Worm (Caenorhabditis elegans) whole organism, young adult: ENCODE measurements around the gene mig-10.

Experiments used
- B0019.2 ChIP-seq: fragments of 200-800 bp; sonication (Bioruptor generic); conservative IDR thresholded peaks from 2 replicates; pipeline ENCODE4 v1.3.6; 2022; ENCODE audit warnings: missing genetic modification reagents, missing genetic modification characterization, missing compliant biosample characterization
- B0035.1 ChIP-seq: sonication (generic microtip); optimal IDR thresholded peaks from 2 replicates; lab custom pipeline; 2016; ENCODE audit warnings: missing genetic modification characterization, mild to moderate bottlenecking, missing compliant biosample characterization, missing genotype, missing genetic modification reagents
- C06A6.2 ChIP-seq: fragments of 200-800 bp; sonication (Bioruptor generic); conservative IDR thresholded peaks from 2 replicates; pipeline ENCODE4 v1.3.6; 2022; ENCODE audit warnings: missing genetic modification characterization, missing compliant biosample characterization
- F10E7.11 ChIP-seq: sonication (generic microtip); optimal IDR thresholded peaks from 2 replicates; lab custom pipeline; 2017; ENCODE audit warnings: mild to moderate bottlenecking, missing genetic modification characterization, moderate library complexity, missing compliant biosample characterization
- F23B12.7 ChIP-seq: sonication (generic microtip); optimal IDR thresholded peaks from 2 replicates; lab custom pipeline; 2017; ENCODE audit warnings: missing genetic modification characterization, mild to moderate bottlenecking, missing compliant biosample characterization, antibody characterized with exemption, moderate library complexity; ENCODE audit not compliant: insufficient read depth
- F33H1.4 ChIP-seq: fragments of 200-800 bp; sonication (Bioruptor generic); IDR thresholded peaks from 2 replicates; pipeline ENCODE4 v1.3.6; 2022; ENCODE audit warnings: missing genetic modification reagents, missing genetic modification characterization, missing compliant biosample characterization
- F49E8.2 ChIP-seq: sonication (generic microtip); optimal IDR thresholded peaks from 3 replicates; lab custom pipeline; 2017; ENCODE audit warnings: missing genetic modification characterization, mild to moderate bottlenecking, missing compliant biosample characterization, antibody characterized with exemption, moderate library complexity; ENCODE audit not compliant: insufficient read depth
- Y53F4B.3 ChIP-seq: fragments of 200-800 bp; sonication (Bioruptor generic); IDR thresholded peaks from 2 replicates; pipeline ENCODE4 v1.3.6; 2022; ENCODE audit warnings: missing genetic modification reagents, missing genetic modification characterization, missing compliant biosample characterization
- Y53G8AR.9 ChIP-seq: fragments of 200-800 bp; sonication (Bioruptor generic); conservative IDR thresholded peaks from 2 replicates; pipeline ENCODE4 v1.3.6; 2022; ENCODE audit warnings: missing genetic modification reagents, missing genetic modification characterization, missing compliant biosample characterization
- ama-1 ChIP-seq, 3 experiments: fragments of 150-350 bp in 1 of 3; sonication (generic microtip) in 2 of 3; optimal IDR thresholded peaks; 2 replicates each; lab custom pipeline; 2014 to 2018; ENCODE audit warnings: missing biosample characterization in 2 of 3, missing genetic modification characterization in 2 of 3, missing genetic modification reagents in 2 of 3
- aptf-2 ChIP-seq: fragments of 200-800 bp; sonication (Bioruptor generic); conservative IDR thresholded peaks from 2 replicates; pipeline ENCODE4 v1.3.6; 2022; ENCODE audit warnings: missing genetic modification reagents, missing genetic modification characterization, missing compliant biosample characterization
- atf-7 ChIP-seq: sonication (generic microtip); optimal IDR thresholded peaks from 2 replicates; lab custom pipeline; 2017; ENCODE audit warnings: mild to moderate bottlenecking, missing genetic modification characterization, missing compliant biosample characterization
- athp-1 ChIP-seq: sonication (generic microtip); optimal IDR thresholded peaks from 2 replicates; lab custom pipeline; 2017; ENCODE audit warnings: mild to moderate bottlenecking, missing genetic modification characterization, missing compliant biosample characterization
- bed-1 ChIP-seq: fragments of 200-800 bp; sonication (Bioruptor generic); IDR thresholded peaks from 2 replicates; pipeline ENCODE4 v1.3.6; 2022; ENCODE audit warnings: missing genetic modification reagents, missing genetic modification characterization, missing compliant biosample characterization
- ceh-100 ChIP-seq: fragments of 200-800 bp; sonication (Bioruptor generic); IDR thresholded peaks from 2 replicates; pipeline ENCODE4 v1.3.6; 2022; ENCODE audit warnings: missing genetic modification reagents, missing genetic modification characterization, missing compliant biosample characterization
- dpl-1 ChIP-seq: fragments of 150-350 bp; optimal IDR thresholded peaks from 2 replicates; lab custom pipeline; 2014; ENCODE audit warnings: missing biosample characterization, missing genetic modification reagents, missing genetic modification characterization
- egrh-3 ChIP-seq: fragments of 200-800 bp; sonication (Bioruptor generic); IDR thresholded peaks from 2 replicates; pipeline ENCODE4 v1.3.6; 2022; ENCODE audit warnings: missing genetic modification reagents, missing genetic modification characterization, missing compliant biosample characterization
- ekl-4 ChIP-seq: fragments of 200-800 bp; sonication (Bioruptor generic); IDR thresholded peaks from 2 replicates; pipeline ENCODE4 v1.3.6; 2022; ENCODE audit warnings: missing genetic modification reagents, missing genetic modification characterization, missing compliant biosample characterization
- ets-4 ChIP-seq: fragments of 200-800 bp; sonication (Bioruptor generic); optimal IDR thresholded peaks from 2 replicates; lab custom pipeline; 2018; ENCODE audit warnings: mild to moderate bottlenecking, missing genetic modification characterization, missing compliant biosample characterization
- hlh-12 ChIP-seq: sonication (generic microtip); optimal IDR thresholded peaks from 2 replicates; lab custom pipeline; 2016; ENCODE audit warnings: missing genetic modification characterization, missing compliant biosample characterization
- hsf-1 ChIP-seq: fragments of 200-800 bp; sonication (Bioruptor generic); IDR thresholded peaks from 2 replicates; pipeline ENCODE4 v1.3.6; 2022; ENCODE audit warnings: missing genetic modification reagents, missing genetic modification characterization, missing compliant biosample characterization
- lag-1 ChIP-seq: fragments of 200-800 bp; sonication (Bioruptor generic); IDR thresholded peaks from 2 replicates; pipeline ENCODE4 v1.3.6; 2022; ENCODE audit warnings: missing genetic modification reagents, missing genetic modification characterization, missing compliant biosample characterization
- let-607 ChIP-seq, 2 experiments: fragments of 200-800 bp in 1 of 2; sonication (Bioruptor generic) in 1 of 2; sonication (generic microtip) in 1 of 2; optimal IDR thresholded peaks; 2 replicates each; lab custom pipeline; 2016 to 2018; ENCODE audit warnings: mild to moderate bottlenecking in 2 of 2, missing compliant biosample characterization in 2 of 2, missing genetic modification characterization in 2 of 2, moderate library complexity in 2 of 2, missing genotype in 1 of 2
- lin-35 ChIP-seq, 3 experiments: fragments of 150-350 bp in 2 of 3; sonication (generic microtip) in 1 of 3; optimal IDR thresholded peaks; 2 replicates each; lab custom pipeline; 2014 to 2018; ENCODE audit warnings: missing biosample characterization in 3 of 3, missing genetic modification characterization in 3 of 3, missing genetic modification reagents in 3 of 3
- lir-1 ChIP-seq: fragments of 200-800 bp; sonication (Bioruptor generic); conservative IDR thresholded peaks from 2 replicates; pipeline ENCODE4 v1.3.6; 2022; ENCODE audit warnings: missing genetic modification reagents, missing genetic modification characterization, missing compliant biosample characterization
- madf-10 ChIP-seq: sonication (generic microtip); optimal IDR thresholded peaks from 2 replicates; lab custom pipeline; 2016; ENCODE audit warnings: mild to moderate bottlenecking, missing genetic modification characterization, missing compliant biosample characterization
- madf-3 ChIP-seq: fragments of 200-800 bp; sonication (Bioruptor generic); IDR thresholded peaks from 2 replicates; pipeline ENCODE4 v1.3.6; 2022; ENCODE audit warnings: missing genetic modification reagents, missing genetic modification characterization, missing compliant biosample characterization
- madf-8 ChIP-seq: fragments of 200-800 bp; sonication (Bioruptor generic); conservative IDR thresholded peaks from 2 replicates; pipeline ENCODE4 v1.3.6; 2022; ENCODE audit warnings: missing genetic modification reagents, missing genetic modification characterization, missing compliant biosample characterization
- mel-28 ChIP-seq: sonication (generic microtip); optimal IDR thresholded peaks from 2 replicates; lab custom pipeline; 2016; ENCODE audit warnings: borderline replicate concordance, mild to moderate bottlenecking, missing genetic modification characterization, missing compliant biosample characterization
- nfya-1 ChIP-seq: sonication (generic microtip); optimal IDR thresholded peaks from 2 replicates; lab custom pipeline; 2017; ENCODE audit warnings: antibody characterized with exemption, missing compliant biosample characterization, missing genetic modification characterization, borderline replicate concordance; ENCODE audit not compliant: insufficient read depth
- nfyb-1 ChIP-seq: fragments of 200-800 bp; sonication (Bioruptor generic); IDR thresholded peaks from 2 replicates; pipeline ENCODE4 v1.3.6; 2022; ENCODE audit warnings: missing genetic modification reagents, missing genetic modification characterization, missing compliant biosample characterization
- nhr-120 ChIP-seq: fragments of 200-800 bp; sonication (Bioruptor generic); IDR thresholded peaks from 2 replicates; pipeline ENCODE4 v1.3.6; 2022; ENCODE audit warnings: missing genetic modification characterization, missing compliant biosample characterization
- nhr-27 ChIP-seq: fragments of 200-800 bp; sonication (Bioruptor generic); optimal IDR thresholded peaks from 2 replicates; lab custom pipeline; 2018; ENCODE audit warnings: mild to moderate bottlenecking, missing genetic modification characterization, moderate library complexity, missing compliant biosample characterization
- nhr-80 ChIP-seq: sonication (generic microtip); optimal IDR thresholded peaks from 2 replicates; lab custom pipeline; 2016; ENCODE audit warnings: missing genetic modification characterization, missing compliant biosample characterization
- pbrm-1 ChIP-seq: fragments of 200-800 bp; sonication (Bioruptor generic); IDR thresholded peaks from 2 replicates; pipeline ENCODE4 v1.3.6; 2022; ENCODE audit warnings: missing genetic modification reagents, missing genetic modification characterization, missing compliant biosample characterization
- pha-4 ChIP-seq: fragments of 150-350 bp; sonication (generic microtip); optimal IDR thresholded peaks from 2 replicates; lab custom pipeline; 2014; ENCODE audit warnings: missing biosample characterization, missing genetic modification reagents, missing genetic modification characterization
- rcor-1 ChIP-seq: fragments of 200-800 bp; sonication (Bioruptor generic); IDR thresholded peaks from 2 replicates; pipeline ENCODE4 v1.3.6; 2022; ENCODE audit warnings: missing genetic modification reagents, missing genetic modification characterization, missing compliant biosample characterization
- rec-8 ChIP-seq, 2 experiments: sonication (generic microtip); optimal IDR thresholded peaks; 2 replicates each; lab custom pipeline; 2016; ENCODE audit warnings: mild to moderate bottlenecking in 2 of 2, missing genetic modification characterization in 2 of 2, missing genetic modification reagents in 2 of 2, missing genotype in 2 of 2, missing biosample characterization in 1 of 2, missing compliant biosample characterization in 1 of 2, moderate library complexity in 1 of 2
- zfh-2 ChIP-seq: fragments of 200-800 bp; sonication (Bioruptor generic); conservative IDR thresholded peaks from 2 replicates; pipeline ENCODE4 v1.3.6; 2022; ENCODE audit warnings: missing genetic modification reagents, missing genetic modification characterization, missing compliant biosample characterization
- ztf-18 ChIP-seq: sonication (generic microtip); optimal IDR thresholded peaks from 2 replicates; lab custom pipeline; 2016; ENCODE audit warnings: missing genotype, mild to moderate bottlenecking, missing genetic modification characterization, missing compliant biosample characterization

mig-10 gene

ce11 chrIII:8307356-8307755, 28.5 kb downstream of the mig-10 start, which contains the start of the genes F10E9.7 and F10E9.5 (continued):
- TF ChIP-seq madf-3 (GFP tag; lab: Robert Waterston, UW) (peak; percentile 78; the same call in 1 of the 2 replicates), lag-1 (GFP tag; lab: Robert Waterston, UW) (no peak), ceh-100 (peak; percentile 69), B0019.2 (peak; percentile 73), madf-10 (tag; lab: Kevin White, UChicago) (peak; percentile 83), lin-35 (GFP tag; optimal IDR thresholded peaks at IDR 0.05; lab: Kevin White, UChicago) (peak in 1 of 3 experiments; percentile 83), pha-4 (tag; lab: Kevin White, UChicago) (no peak), Y53F4B.3 (GFP tag; lab: Robert Waterston, UW) (no peak), lir-1 (peak; percentile 75; the same call in 1 of the 2 replicates), madf-8 (peak; percentile 52), aptf-2 (GFP tag; lab: Robert Waterston, UW) (peak; percentile 84), nhr-120 (no peak), rcor-1 (peak; percentile 72), ama-1 (optimal IDR thresholded peaks at IDR 0.05; lab: Kevin White, UChicago) (no peak), ama-1 (GFP tag; optimal IDR thresholded peaks at IDR 0.05; lab: Kevin White, UChicago) (no peak), atf-7 (tag; lab: Kevin White, UChicago) (peak; percentile 76), ekl-4 (GFP tag; lab: Robert Waterston, UW) (no peak; the same call in 1 of the 2 replicates), rec-8 (tag; optimal IDR thresholded peaks at IDR 0.05; lab: Kevin White, UChicago) (peak; percentile 14 to 92), C06A6.2 (GFP tag; lab: Robert Waterston, UW) (no peak), bed-1 (GFP tag; lab: Robert Waterston, UW) (no peak), F23B12.7 (tag; lab: Kevin White, UChicago) (peak; percentile 67), athp-1 (tag; lab: Kevin White, UChicago) (peak; percentile 37), F49E8.2 (tag; lab: Kevin White, UChicago) (no peak), Y53G8AR.9 (0 out of 2 replicates have a peak, but pooled peaks have one; percentile 40), B0035.1 (tag; lab: Kevin White, UChicago) (peak; percentile 45), zfh-2 (no peak), pbrm-1 (GFP tag; lab: Robert Waterston, UW) (no peak), dpl-1 (GFP tag; lab: Kevin White, UChicago) (peak; percentile 65), let-607 (tag; optimal IDR thresholded peaks at IDR 0.05; lab: Kevin White, UChicago) (peak in 1 of 2 experiments; percentile 82), F10E7.11 (tag; lab: Kevin White, UChicago) (peak; percentile 76)
- TF ChIP-seq, all 124 proteins: peak for 64

ce11 chrIII:8308238-8308637, 29.3 kb downstream of the mig-10 start, which contains the start of gene F10E9.4:
F10E9.4 (plus strand) TSS chrIII:8308538.
- TF ChIP-seq nhr-27 (tag; lab: Kevin White, UChicago) (no peak), nhr-80 (tag; lab: Kevin White, UChicago) (no peak), egrh-3 (GFP tag; lab: Robert Waterston, UW) (no peak), rcor-1 (no peak), ztf-18 (tag; lab: Kevin White, UChicago) (no peak), nfya-1 (no peak), F33H1.4 (no peak), hlh-12 (tag; lab: Kevin White, UChicago) (no peak), nfyb-1 (GFP tag; lab: Robert Waterston, UW) (no peak), ets-4 (GFP tag; lab: Kevin White, UChicago) (no peak), mel-28 (no peak), hsf-1 (GFP tag; lab: Robert Waterston, UW) (no peak)
